Fruit fly (Drosophila melanogaster) whole organism, adult: ENCODE results near the gene CG15256.

Experiments used
- CG14711 ChIP-seq: fragments of 200-800 bp; sonication (Bioruptor generic); optimal IDR thresholded peaks from 2 replicates; lab custom pipeline; 2018; ENCODE audit warnings: missing biosample characterization, mild to moderate bottlenecking, missing genetic modification characterization, moderate library complexity
- CG33017 ChIP-seq: fragments of 200-800 bp; sonication (Bioruptor generic); optimal IDR thresholded peaks from 2 replicates; lab custom pipeline; 2018; ENCODE audit warnings: missing biosample characterization, mild to moderate bottlenecking, missing genetic modification characterization, moderate library complexity
- ovo ChIP-seq: fragments of 200-800 bp; sonication (Bioruptor generic); optimal IDR thresholded peaks from 2 replicates; lab custom pipeline; 2016; ENCODE audit warnings: missing biosample characterization, missing genetic modification characterization

DNA sequence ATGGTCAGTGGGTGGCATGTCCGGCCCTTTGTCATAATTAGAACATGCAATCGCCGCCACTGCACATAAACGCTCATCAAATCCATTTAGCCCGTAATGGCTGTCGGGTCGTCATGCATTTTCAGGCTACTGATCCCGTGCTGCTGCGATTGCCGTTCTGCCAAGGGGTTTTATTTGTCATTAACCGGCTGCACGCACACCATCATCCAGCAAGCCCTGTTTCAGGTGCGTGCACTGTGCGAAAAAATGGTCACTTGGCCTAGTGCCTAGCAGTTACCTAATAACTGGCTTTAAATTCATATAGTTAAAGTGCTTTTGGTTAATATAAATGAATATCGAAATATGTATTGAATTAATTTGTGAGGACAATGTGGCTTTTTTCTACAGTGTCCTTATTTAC lies 12.8 kb upstream of the CG15256 start:
- TF ChIP-seq ovo (GFP tag; lab: Kevin White, UChicago) (no peak), CG14711 (tag; lab: Kevin White, UChicago) (no peak), CG33017 (tag; lab: Kevin White, UChicago) (no peak)
